Worm (Caenorhabditis elegans): ENCODE results near the gene W06H8.2.

W06H8.2 gene

DNA sequence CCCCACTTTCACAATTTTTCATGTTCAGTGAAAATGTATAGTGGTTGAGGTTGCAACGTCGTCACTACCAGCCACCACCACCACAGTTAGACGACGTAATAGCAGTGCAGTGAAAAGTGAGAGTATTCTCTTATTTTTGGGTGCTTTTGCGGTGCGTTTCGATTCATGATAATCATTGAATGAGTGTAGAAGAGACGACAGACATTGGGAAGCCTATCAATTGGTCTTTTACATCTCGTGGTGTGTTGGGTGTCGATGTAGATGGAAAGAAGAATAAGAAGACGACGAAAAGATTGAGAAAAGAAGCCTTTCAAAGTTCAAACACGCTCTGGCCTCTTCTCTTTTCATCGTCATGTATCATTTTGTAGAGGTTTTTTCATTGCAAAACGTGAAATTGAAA lies 33.3 kb downstream of the W06H8.2 start:
- TF ChIP-seq hmg-1.2 (GFP tag; IDR thresholded peaks at IDR 0.05) (no peak), lin-40 (tag; optimal IDR thresholded peaks at IDR 0.05) (peak; percentile 62), rpc-1 (optimal IDR thresholded peaks at IDR 0.05) (no peak), rpc-1 (tag; optimal IDR thresholded peaks at IDR 0.05) (no peak), nhr-80 (tag; optimal IDR thresholded peaks at IDR 0.05) (peak; percentile 55), ztf-22 (GFP tag; optimal IDR thresholded peaks at IDR 0.05) (no peak), cebp-2 (GFP tag; IDR thresholded peaks at IDR 0.05) (no peak), ztf-26 (tag; optimal IDR thresholded peaks at IDR 0.05) (peak; percentile 26), akir-1 (GFP tag; optimal IDR thresholded peaks at IDR 0.05) (no peak), dox-1 (GFP tag; IDR thresholded peaks at IDR 0.05) (no peak), C06A6.2 (GFP tag; conservative IDR thresholded peaks at IDR 0.05) (0 out of 2 replicates have a peak, but pooled peaks have one; percentile 10), Y67H2A.10 (GFP tag; conservative IDR thresholded peaks at IDR 0.05) (no peak), nhr-120 (GFP tag; IDR thresholded peaks at IDR 0.05) (no peak), pha-4 (tag; optimal IDR thresholded peaks at IDR 0.05) (no peak), K11D2.4 (GFP tag; IDR thresholded peaks at IDR 0.05) (no peak)

DNA sequence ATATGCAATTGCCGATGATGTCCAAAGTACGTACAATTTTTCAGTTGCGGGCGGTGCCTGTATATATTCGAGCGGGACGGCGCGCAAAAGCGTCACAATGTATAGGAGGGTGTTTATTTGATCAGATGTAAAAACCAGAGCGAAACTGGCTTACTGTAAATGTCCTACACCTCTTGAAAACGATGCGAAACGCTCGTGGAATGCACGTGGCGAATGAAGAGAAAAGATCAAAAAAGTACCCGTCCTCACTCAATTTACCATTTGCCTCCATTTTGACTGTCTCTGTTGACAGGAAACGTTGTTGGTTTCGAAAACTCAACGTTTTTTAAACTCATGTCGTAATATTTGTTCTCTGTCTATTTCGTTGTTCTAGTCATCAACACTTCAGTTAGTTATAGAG lies 34.2 kb downstream of the W06H8.2 start:
- TF ChIP-seq tbp1 (GFP tag; optimal IDR thresholded peaks at IDR 0.05) (peak; percentile 25), ztf-22 (GFP tag; optimal IDR thresholded peaks at IDR 0.05) (peak; percentile 15), madf-10 (tag; optimal IDR thresholded peaks at IDR 0.05) (peak; percentile 21), cebp-1 (GFP tag; IDR thresholded peaks at IDR 0.05) (no peak), cebp-1 (tag; optimal IDR thresholded peaks at IDR 0.05) (peak; percentile 67), hrde-1 (tag; optimal IDR thresholded peaks at IDR 0.05; ENCODE audit: borderline replicate concordance) (no peak), pha-4 (tag; optimal IDR thresholded peaks at IDR 0.05) (peak; percentile 88), mes-4 (tag; optimal IDR thresholded peaks at IDR 0.05) (no peak), ztf-26 (tag; optimal IDR thresholded peaks at IDR 0.05) (peak; percentile 38), let-607 (tag; optimal IDR thresholded peaks at IDR 0.05) (peak in 1 of 2 experiments; percentile 36), D2030.7 (GFP tag; IDR thresholded peaks at IDR 0.05) (no peak), ceh-27 (GFP tag; optimal IDR thresholded peaks at IDR 0.05) (peak; percentile 20), mcd-1 (GFP tag; IDR thresholded peaks at IDR 0.05) (peak; percentile 37; the same call in 1 of the 2 replicates), hmg-1.2 (GFP tag; IDR thresholded peaks at IDR 0.05) (no peak), B0336.3 (GFP tag; IDR thresholded peaks at IDR 0.05) (0 out of 2 replicates have a peak, but pooled peaks have one; percentile 27), atf-7 (tag; optimal IDR thresholded peaks at IDR 0.05) (peak; percentile 29), nhr-80 (tag; optimal IDR thresholded peaks at IDR 0.05) (peak; percentile 57), lin-40 (tag; optimal IDR thresholded peaks at IDR 0.05) (peak; percentile 48), him-1 (tag; optimal IDR thresholded peaks at IDR 0.05) (no peak), C17E4.6 (GFP tag; IDR thresholded peaks at IDR 0.05) (no peak), somi-1 (GFP tag; optimal IDR thresholded peaks at IDR 0.05) (peak; percentile 40), egrh-3 (GFP tag; IDR thresholded peaks at IDR 0.05) (no peak)

DNA sequence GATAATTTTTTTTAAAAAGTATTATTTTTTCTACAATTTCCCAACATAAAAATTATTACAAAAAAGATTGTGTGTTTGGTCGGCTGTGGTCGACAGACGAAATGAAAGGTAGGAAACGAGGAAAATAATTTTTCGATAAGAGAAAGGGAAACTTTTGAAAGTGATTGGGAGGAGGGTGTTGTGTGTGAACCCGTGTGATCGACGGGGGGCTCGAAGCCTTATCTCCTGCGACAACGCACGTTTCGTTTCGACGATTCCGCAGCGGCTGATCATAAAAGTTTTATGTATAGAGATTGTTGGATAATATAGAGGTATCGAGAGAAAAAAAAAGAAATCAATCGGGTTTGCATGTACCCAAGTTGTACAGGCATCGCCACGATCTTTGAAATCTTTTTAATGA lies 36.7 kb downstream of the W06H8.2 start:
- TF ChIP-seq C17E4.6 (GFP tag; IDR thresholded peaks at IDR 0.05) (no peak), chd-7 (tag; optimal IDR thresholded peaks at IDR 0.05) (peak; percentile 4), rpc-1 (optimal IDR thresholded peaks at IDR 0.05) (no peak), rpc-1 (tag; optimal IDR thresholded peaks at IDR 0.05) (no peak), ets-4 (GFP tag; optimal IDR thresholded peaks at IDR 0.05) (no peak), nhr-179 (tag; optimal IDR thresholded peaks at IDR 0.05) (no peak), dox-1 (GFP tag; IDR thresholded peaks at IDR 0.05) (peak; percentile 33; the same call in 1 of the 2 replicates), D2030.7 (GFP tag; IDR thresholded peaks at IDR 0.05) (no peak), ztf-26 (tag; optimal IDR thresholded peaks at IDR 0.05) (no peak), snpc-1.3 (tag; optimal IDR thresholded peaks at IDR 0.05; ENCODE audit: insufficient read depth) (no peak), Y79H2A.3 (GFP tag; conservative IDR thresholded peaks at IDR 0.05) (no peak), lin-54 (GFP tag; optimal IDR thresholded peaks at IDR 0.05) (peak; percentile 17), cebp-1 (GFP tag; IDR thresholded peaks at IDR 0.05) (no peak), cebp-1 (tag; optimal IDR thresholded peaks at IDR 0.05) (peak; percentile 47), atf-7 (tag; optimal IDR thresholded peaks at IDR 0.05) (peak; percentile 46), aptf-2 (GFP tag; conservative IDR thresholded peaks at IDR 0.05) (no peak), ekl-4 (GFP tag; IDR thresholded peaks at IDR 0.05) (no peak), ztf-18 (tag; optimal IDR thresholded peaks at IDR 0.05) (no peak), F57C9.4 (tag; optimal IDR thresholded peaks at IDR 0.05) (no peak), madf-10 (tag; optimal IDR thresholded peaks at IDR 0.05) (peak; percentile 46), zfh-2 (GFP tag; conservative IDR thresholded peaks at IDR 0.05) (0 out of 2 replicates have a peak, but pooled peaks have one; percentile 11), snpc-4 (GFP tag; optimal IDR thresholded peaks at IDR 0.05) (no peak), snpc-4 (tag; optimal IDR thresholded peaks at IDR 0.05) (peak in 1 of 4 experiments; percentile 2), hmg-1.2 (GFP tag; IDR thresholded peaks at IDR 0.05) (0 out of 2 replicates have a peak, but pooled peaks have one; percentile 7), nhr-80 (tag; optimal IDR thresholded peaks at IDR 0.05) (peak; percentile 93)
